Worm (Caenorhabditis elegans): ENCODE data around the gene dml-1.
"Not testable (repeated sequence)": the region's sequence is repeated elsewhere in the genome, so short reads cannot be mapped to it uniquely, and the experiment has no call there.

Gene dml-1

DNA sequence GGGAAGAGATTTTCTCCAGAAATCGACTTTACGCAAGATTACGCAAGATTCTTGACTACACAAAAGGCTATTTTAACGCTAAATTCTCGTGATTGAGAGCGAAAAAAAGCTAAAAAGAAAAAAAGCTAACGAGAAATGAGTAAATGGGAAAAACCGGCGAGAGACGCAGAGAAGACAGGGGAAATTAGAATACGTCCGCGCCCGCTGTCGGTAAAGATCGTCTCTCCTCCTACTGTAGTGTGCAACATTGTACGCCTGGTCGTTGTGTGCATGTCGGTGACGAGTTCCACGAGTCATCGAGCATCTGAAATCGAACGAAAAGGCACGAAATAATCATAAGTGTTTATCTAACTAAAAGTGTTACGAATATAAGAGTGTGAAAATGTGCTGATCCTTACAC is 27.8 kb downstream of the dml-1 start:
- TF ChIP-seq jun-1 (tag; optimal IDR thresholded peaks at IDR 0.05), result no peak
- no peak for TF ChIP-seq nhr-237 (tag; optimal IDR thresholded peaks at IDR 0.05)
- TF ChIP-seq fos-1 (tag; optimal IDR thresholded peaks at IDR 0.05), result no peak

DNA sequence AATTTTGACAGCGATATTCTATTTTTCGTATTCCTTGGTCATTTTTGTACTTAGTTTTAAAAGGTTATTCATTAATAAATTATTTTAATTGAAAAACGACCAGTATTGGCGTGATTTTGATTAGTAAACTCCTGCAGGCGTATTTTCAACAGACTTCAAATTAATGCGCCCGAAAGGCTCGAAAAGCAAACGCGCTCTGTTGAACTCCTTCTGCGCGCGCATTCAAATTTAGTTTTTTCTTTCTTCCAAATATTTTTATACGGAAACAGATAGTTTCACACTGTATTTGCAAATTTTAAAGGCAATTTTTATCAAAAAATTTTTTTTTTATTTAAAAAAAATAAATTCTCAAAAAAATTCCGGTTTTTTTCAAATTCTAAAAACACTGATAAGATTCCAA is 29.3 kb downstream of the dml-1 start:
- TF ChIP-seq lin-39 (tag; optimal IDR thresholded peaks at IDR 0.05) (no peak), ceh-82 (tag; optimal IDR thresholded peaks at IDR 0.05) (no peak), jun-1 (tag; optimal IDR thresholded peaks at IDR 0.05) (no peak), fkh-10 (GFP tag; optimal IDR thresholded peaks at IDR 0.05) (no peak), skn-1 (tag; optimal IDR thresholded peaks at IDR 0.05) (no peak)

DNA sequence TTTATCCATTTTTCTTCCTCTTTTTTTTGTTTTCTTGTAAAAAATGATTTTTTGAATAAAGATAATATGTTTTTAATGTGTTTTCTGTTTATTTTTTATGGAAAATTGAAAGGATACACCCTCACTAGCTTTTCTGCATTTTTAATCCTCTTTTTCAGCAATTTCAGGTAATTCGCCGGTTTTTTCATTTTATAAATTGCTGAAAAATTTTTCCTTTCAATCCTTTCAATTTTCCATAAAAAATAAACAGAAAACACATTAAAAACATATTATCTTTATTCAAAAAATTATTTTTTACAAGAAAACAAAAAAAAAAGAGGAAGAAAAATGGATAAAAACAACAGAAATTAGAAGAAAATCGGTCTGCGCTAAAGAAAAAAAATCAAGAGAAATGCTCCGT is 31.0 kb downstream of the dml-1 start, which contains the start of gene Y54G2A.50:
TSS of gene Y54G2A.50 (plus strand) at position 301 of the 400 bp plus-strand sequence.
- TF ChIP-seq lsy-12, ztf-4, nhr-67 (tag; optimal IDR thresholded peaks at IDR 0.05): not testable (repeated sequence)

- TF ChIP-seq daf-12 (tag; optimal IDR thresholded peaks at IDR 0.05), result no peak
These were observed 35.4 kb downstream of the dml-1 start, which contains the start of gene fbxc-45 for ce11 chrIV:2922196-2922595. fbxc-45 (minus strand) TSS chrIV:2922243.

- no peak for TF ChIP-seq zag-1 (tag; optimal IDR thresholded peaks at IDR 0.05)
These were observed 38.8 kb downstream of the dml-1 start, which contains the start of gene ubc-13 for ce11 chrIV:2925591-2925990. ubc-13 (minus strand) TSS chrIV:2925691.

DNA sequence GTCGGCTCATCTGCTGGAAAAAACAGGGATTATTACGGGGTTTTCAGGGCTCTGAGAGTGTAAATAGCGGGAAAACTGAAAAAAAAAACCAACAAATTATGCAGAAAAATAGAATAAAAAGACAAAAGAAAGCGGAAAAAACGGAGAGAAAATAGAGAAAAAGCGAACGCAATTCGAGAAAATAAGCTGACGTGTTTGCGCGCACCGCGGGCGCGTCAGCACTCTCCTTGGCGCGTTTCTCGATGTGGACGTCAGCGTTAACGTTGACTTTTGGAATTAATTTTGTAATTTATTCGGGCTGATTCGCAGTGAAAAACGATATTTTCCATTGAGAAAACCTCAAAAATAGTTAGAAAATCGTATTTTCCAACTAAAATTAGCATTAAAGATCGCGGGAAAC is 41.7 kb downstream of the dml-1 start, which contains the start of gene manf-1:
TSS of gene manf-1 (minus strand) at position 13 of the 400 bp plus-strand sequence.
- no peak for TF ChIP-seq nhr-12 (tag; optimal IDR thresholded peaks at IDR 0.05)
- TF ChIP-seq ceh-28 (tag; optimal IDR thresholded peaks at IDR 0.05), result no peak
- no peak for TF ChIP-seq pqm-1 (tag; optimal IDR thresholded peaks at IDR 0.05)
- peak; percentile 52 for TF ChIP-seq nhr-23 (tag; optimal IDR thresholded peaks at IDR 0.05)
- no peak for TF ChIP-seq ztf-11 (tag; optimal IDR thresholded peaks at IDR 0.05)
- TF ChIP-seq aly-2 (tag; optimal IDR thresholded peaks at IDR 0.05), result no peak
- no peak for TF ChIP-seq unc-62 (GFP tag; optimal IDR thresholded peaks at IDR 0.05)
- peak; percentile 70 for TF ChIP-seq pha-4 (tag; optimal IDR thresholded peaks at IDR 0.05)
- peak; percentile 80 for TF ChIP-seq lin-15B (tag; optimal IDR thresholded peaks at IDR 0.05)
- TF ChIP-seq jun-1 (tag; optimal IDR thresholded peaks at IDR 0.05), result peak; percentile 53
- no peak for TF ChIP-seq ama-1 (optimal IDR thresholded peaks at IDR 0.05)
- TF ChIP-seq ceh-9 (tag; optimal IDR thresholded peaks at IDR 0.05), result no peak
- TF ChIP-seq nhr-43 (tag; optimal IDR thresholded peaks at IDR 0.05; ENCODE audit: poor library complexity, severe bottlenecking), result no peak
- peak; percentile 48 for TF ChIP-seq skn-1 (tag; optimal IDR thresholded peaks at IDR 0.05)
- TF ChIP-seq ceh-82 (tag; optimal IDR thresholded peaks at IDR 0.05), result no peak
- peak; percentile 62 for TF ChIP-seq snpc-4 (tag; optimal IDR thresholded peaks at IDR 0.05)
- TF ChIP-seq fkh-10 (GFP tag; optimal IDR thresholded peaks at IDR 0.05), result no peak
- TF ChIP-seq nfya-1 (tag; optimal IDR thresholded peaks at IDR 0.05; ENCODE audit: insufficient read depth), result peak; percentile 79
- TF ChIP-seq lin-39 (tag; optimal IDR thresholded peaks at IDR 0.05), result peak; percentile 70
- TF ChIP-seq ZK546.5 (tag; optimal IDR thresholded peaks at IDR 0.05), result no peak
- no peak for TF ChIP-seq mml-1 (tag; optimal IDR thresholded peaks at IDR 0.05)
- no peak for TF ChIP-seq nhr-11 (tag; optimal IDR thresholded peaks at IDR 0.05)
- TF ChIP-seq fos-1 (tag; optimal IDR thresholded peaks at IDR 0.05), result no peak
- TF ChIP-seq lsy-12 (tag; optimal IDR thresholded peaks at IDR 0.05), result peak; percentile 38
- TF ChIP-seq egl-5 (tag; optimal IDR thresholded peaks at IDR 0.05), result peak; percentile 23
- no peak for TF ChIP-seq zag-1 (tag; optimal IDR thresholded peaks at IDR 0.05)
- no peak for TF ChIP-seq nhr-237 (tag; optimal IDR thresholded peaks at IDR 0.05)
- peak; percentile 39 for TF ChIP-seq tbx-2 (tag; optimal IDR thresholded peaks at IDR 0.05)
- TF ChIP-seq nhr-25 (tag; optimal IDR thresholded peaks at IDR 0.05), result peak; percentile 59
- TF ChIP-seq egl-27 (tag; optimal IDR thresholded peaks at IDR 0.05), result no peak
- no peak for TF ChIP-seq eor-1 (tag; optimal IDR thresholded peaks at IDR 0.05)
- no peak for TF ChIP-seq ceh-16 (tag; optimal IDR thresholded peaks at IDR 0.05)
- peak; percentile 39 for TF ChIP-seq elt-2 (tag; optimal IDR thresholded peaks at IDR 0.05)
- no peak for TF ChIP-seq nhr-67 (tag; optimal IDR thresholded peaks at IDR 0.05)
- TF ChIP-seq hmg-11 (tag; optimal IDR thresholded peaks at IDR 0.05), result peak; percentile 71
